Worm (Caenorhabditis elegans): ENCODE results near the gene F56H9.8.
A peak's percentile ranks its signal among the peaks of the same experiment; 100 is the strongest.

F56H9.8 gene

ce11 chrV:12596795-12597194 lies 47.8 kb upstream of the F56H9.8 start (continued):
- no peak for TF ChIP-seq nhr-237 (tag; optimal IDR thresholded peaks at IDR 0.05)

ce11 chrV:12599110-12599509 lies 45.5 kb upstream of the F56H9.8 start, which contains the start of the genes C14C10.10 and ril-2:
TSS of gene C14C10.10 (minus strand) at chrV:12599128.
TSS of gene ril-2 (minus strand) at chrV:12599157.
- TF ChIP-seq nhr-23 (tag; optimal IDR thresholded peaks at IDR 0.05) (no peak), crh-2 (tag; optimal IDR thresholded peaks at IDR 0.05) (peak; percentile 35), unc-55 (GFP tag; optimal IDR thresholded peaks at IDR 0.05) (peak; percentile 46), alr-1 (tag; optimal IDR thresholded peaks at IDR 0.05) (no peak), lsy-2 (tag; optimal IDR thresholded peaks at IDR 0.05) (peak in 1 of 2 experiments; percentile 29), C34F6.9 (tag; optimal IDR thresholded peaks at IDR 0.05) (peak; percentile 50)

ce11 chrV:12599510-12600242 lies 44.9 kb upstream of the F56H9.8 start, which contains the start of gene C14C10.5:
TSS of gene C14C10.5 (plus strand) at chrV:12600192.
- TF ChIP-seq nhr-10 (tag; optimal IDR thresholded peaks at IDR 0.05) (no peak), unc-39 (tag; optimal IDR thresholded peaks at IDR 0.05) (no peak), aly-2 (tag; optimal IDR thresholded peaks at IDR 0.05) (no peak), lsy-2 (tag; optimal IDR thresholded peaks at IDR 0.05) (peak in 1 of 2 experiments; percentile 14), nhr-129 (tag; optimal IDR thresholded peaks at IDR 0.05) (peak; percentile 35), R02D3.7 (tag; optimal IDR thresholded peaks at IDR 0.05) (no peak), nhr-6 (tag; optimal IDR thresholded peaks at IDR 0.05) (no peak)

ce11 chrV:12601835-12602234 lies 42.8 kb upstream of the F56H9.8 start:
- no peak for TF ChIP-seq ama-1 (optimal IDR thresholded peaks at IDR 0.05)
- TF ChIP-seq C34F6.9 (tag; optimal IDR thresholded peaks at IDR 0.05): no peak
- no peak for TF ChIP-seq nhr-12 (tag; optimal IDR thresholded peaks at IDR 0.05)
- TF ChIP-seq mab-5 (tag; optimal IDR thresholded peaks at IDR 0.05): no peak
- no peak for TF ChIP-seq blmp-1 (tag; optimal IDR thresholded peaks at IDR 0.05; ENCODE audit: insufficient read depth)

- TF ChIP-seq fos-1 (tag; optimal IDR thresholded peaks at IDR 0.05): no peak
- TF ChIP-seq gmeb-1 (tag; optimal IDR thresholded peaks at IDR 0.05): no peak
- no peak for TF ChIP-seq aly-2 (tag; optimal IDR thresholded peaks at IDR 0.05)
- no peak for TF ChIP-seq sma-3 (GFP tag; optimal IDR thresholded peaks at IDR 0.05)
- TF ChIP-seq lin-13 (GFP tag; optimal IDR thresholded peaks at IDR 0.05): no peak
- TF ChIP-seq F13H6.1 (tag; optimal IDR thresholded peaks at IDR 0.05): no peak
- TF ChIP-seq C34F6.9 (tag; optimal IDR thresholded peaks at IDR 0.05): no peak
- TF ChIP-seq ztf-4 (tag; optimal IDR thresholded peaks at IDR 0.05): no peak
- no peak for TF ChIP-seq peb-1 (tag; optimal IDR thresholded peaks at IDR 0.05)
- no peak for TF ChIP-seq ztf-1 (GFP tag; conservative IDR thresholded peaks at IDR 0.05)
- no peak for TF ChIP-seq sem-4 (tag; optimal IDR thresholded peaks at IDR 0.05)
- TF ChIP-seq skn-1 (tag; optimal IDR thresholded peaks at IDR 0.05): no peak
- TF ChIP-seq sma-9 (GFP tag; optimal IDR thresholded peaks at IDR 0.05): no peak
- TF ChIP-seq sma-9 (tag; optimal IDR thresholded peaks at IDR 0.05): no peak
- no peak for TF ChIP-seq nhr-237 (tag; optimal IDR thresholded peaks at IDR 0.05)
- TF ChIP-seq elt-3 (tag; optimal IDR thresholded peaks at IDR 0.05): no peak
- no peak for TF ChIP-seq lin-11 (tag; optimal IDR thresholded peaks at IDR 0.05)
- TF ChIP-seq dmd-4 (tag; optimal IDR thresholded peaks at IDR 0.05): no peak
- no peak for TF ChIP-seq ZK546.5 (tag; optimal IDR thresholded peaks at IDR 0.05)
- no peak for TF ChIP-seq nhr-11 (tag; optimal IDR thresholded peaks at IDR 0.05)
These were observed 37.5 kb upstream of the F56H9.8 start, which contains the start of gene erg-28 for ce11 chrV:12607113-12607512. TSS of gene erg-28 (plus strand) at chrV:12607413.

- no peak for TF ChIP-seq nhr-129 (tag; optimal IDR thresholded peaks at IDR 0.05)
- no peak for TF ChIP-seq ztf-11 (tag; optimal IDR thresholded peaks at IDR 0.05)
- TF ChIP-seq alr-1 (tag; optimal IDR thresholded peaks at IDR 0.05): no peak
- no peak for TF ChIP-seq unc-62 (GFP tag; optimal IDR thresholded peaks at IDR 0.05)
- TF ChIP-seq ZK546.5 (tag; optimal IDR thresholded peaks at IDR 0.05): no peak
- no peak for TF ChIP-seq elt-3 (tag; optimal IDR thresholded peaks at IDR 0.05)
- no peak for TF ChIP-seq mdl-1 (tag; optimal IDR thresholded peaks at IDR 0.05)
- no peak for TF ChIP-seq Y55F3AM.14 (GFP tag; optimal IDR thresholded peaks at IDR 0.05)
- no peak for TF ChIP-seq lin-13 (GFP tag; optimal IDR thresholded peaks at IDR 0.05)
- TF ChIP-seq nhr-25 (tag; optimal IDR thresholded peaks at IDR 0.05): no peak
- TF ChIP-seq dmd-4 (tag; optimal IDR thresholded peaks at IDR 0.05): no peak
- TF ChIP-seq nhr-23 (tag; optimal IDR thresholded peaks at IDR 0.05): no peak
- TF ChIP-seq snpc-4 (tag; optimal IDR thresholded peaks at IDR 0.05): no peak
- TF ChIP-seq nhr-21 (tag; optimal IDR thresholded peaks at IDR 0.05): no peak
- TF ChIP-seq mab-5 (tag; optimal IDR thresholded peaks at IDR 0.05): no peak
- TF ChIP-seq ceh-82 (tag; optimal IDR thresholded peaks at IDR 0.05): no peak
- TF ChIP-seq C34F6.9 (tag; optimal IDR thresholded peaks at IDR 0.05): no peak
- TF ChIP-seq nhr-237 (tag; optimal IDR thresholded peaks at IDR 0.05): no peak
- no peak for TF ChIP-seq R02D3.7 (tag; optimal IDR thresholded peaks at IDR 0.05)
These were observed 35.7 kb upstream of the F56H9.8 start, which contains the start of gene ZC116.5 for ce11 chrV:12608857-12609256. TSS of gene ZC116.5 (minus strand) at chrV:12608957.
